Fruit fly (Drosophila melanogaster) whole organism, embryonic: ENCODE data around the gene PPP4R2r.

Experiments used
- CG10565 ChIP-seq: fragments of 200-800 bp; sonication (Bioruptor generic); optimal IDR thresholded peaks from 3 replicates; lab custom pipeline; 2016; ENCODE audit warnings: missing biosample characterization, mild to moderate bottlenecking, missing genetic modification characterization
- CG10979 ChIP-seq: fragments of 200-800 bp; sonication (Bioruptor generic); optimal IDR thresholded peaks from 2 replicates; lab custom pipeline; 2018; ENCODE audit warnings: missing biosample characterization, mild to moderate bottlenecking, missing genetic modification characterization, moderate library complexity
- CG12104 ChIP-seq: fragments of 200-800 bp; sonication (Bioruptor generic); optimal IDR thresholded peaks from 3 replicates; lab custom pipeline; 2016; ENCODE audit warnings: missing biosample characterization, missing genetic modification characterization
- CG12155 ChIP-seq: fragments of 200-800 bp; sonication (Bioruptor generic); optimal IDR thresholded peaks from 3 replicates; lab custom pipeline; 2016; ENCODE audit warnings: missing biosample characterization, missing genetic modification characterization
- CG12942 ChIP-seq: fragments of 200-800 bp; sonication (Bioruptor generic); optimal IDR thresholded peaks from 3 replicates; lab custom pipeline; 2016; ENCODE audit warnings: missing biosample characterization, missing genetic modification characterization
- CG13123 ChIP-seq: fragments of 200-800 bp; sonication (Bioruptor generic); optimal IDR thresholded peaks from 2 replicates; lab custom pipeline; 2016; ENCODE audit warnings: missing biosample characterization, missing genetic modification characterization
- CG15479 ChIP-seq: fragments of 200-800 bp; sonication (Bioruptor generic); optimal IDR thresholded peaks from 3 replicates; lab custom pipeline; 2019; ENCODE audit warnings: missing biosample characterization, mild to moderate bottlenecking, missing genetic modification characterization, moderate library complexity
- CG17328 ChIP-seq: fragments of 200-800 bp; sonication (Bioruptor generic); IDR thresholded peaks from 2 replicates; pipeline ENCODE4 v1.3.6; 2022; ENCODE audit warnings: missing biosample characterization, missing genetic modification characterization
- CG17361 ChIP-seq: fragments of 200-800 bp; sonication (Bioruptor generic); IDR thresholded peaks from 3 replicates; pipeline ENCODE4 v1.3.6; 2022; ENCODE audit warnings: missing biosample characterization, missing genetic modification characterization
- CG18262 ChIP-seq: fragments of 200-800 bp; optimal IDR thresholded peaks from 3 replicates; lab custom pipeline; 2019; ENCODE audit warnings: missing biosample characterization, mild to moderate bottlenecking, missing genetic modification characterization, moderate library complexity
- CG2678 ChIP-seq: fragments of 200-800 bp; sonication (Bioruptor generic); optimal IDR thresholded peaks from 3 replicates; lab custom pipeline; 2019; ENCODE audit warnings: missing biosample characterization, mild to moderate bottlenecking, missing genetic modification characterization, moderate library complexity
- CG2712 ChIP-seq: fragments of 200-800 bp; optimal IDR thresholded peaks from 3 replicates; lab custom pipeline; 2019; ENCODE audit warnings: missing biosample characterization, mild to moderate bottlenecking, missing genetic modification characterization, moderate library complexity
- CG34224 ChIP-seq: fragments of 200-800 bp; sonication (Bioruptor generic); IDR thresholded peaks from 3 replicates; pipeline ENCODE4 v1.3.6; 2022; ENCODE audit warnings: missing biosample characterization, missing genetic modification characterization; ENCODE audit not compliant: partially characterized antibody
- CG4404 ChIP-seq: fragments of 200-800 bp; sonication (Bioruptor generic); IDR thresholded peaks from 2 replicates; pipeline ENCODE4 v1.3.6; 2022; ENCODE audit warnings: missing biosample characterization, missing genetic modification characterization
- CG6683 ChIP-seq: fragments of 200-800 bp; sonication (Bioruptor generic); optimal IDR thresholded peaks from 2 replicates; lab custom pipeline; 2017; ENCODE audit warnings: missing biosample characterization, mild to moderate bottlenecking, missing genetic modification characterization, missing genetic modification reagents
- Camta ChIP-seq: fragments of 200-800 bp; sonication (Bioruptor generic); optimal IDR thresholded peaks from 2 replicates; lab custom pipeline; 2016; ENCODE audit warnings: missing biosample characterization, missing genetic modification characterization
- Elba2 ChIP-seq: fragments of 200-800 bp; sonication (Bioruptor generic); optimal IDR thresholded peaks from 3 replicates; lab custom pipeline; 2016; ENCODE audit warnings: missing biosample characterization, missing genetic modification characterization
- GATAe ChIP-seq: fragments of 200-800 bp; sonication (Bioruptor generic); conservative IDR thresholded peaks from 2 replicates; pipeline ENCODE4 v1.3.6; 2022; ENCODE audit warnings: missing biosample characterization, missing genetic modification characterization
- Hr39 ChIP-seq: fragments of >200 bp; optimal IDR thresholded peaks from 2 replicates; lab custom pipeline; 2017
- Hsf ChIP-seq: fragments of 200-800 bp; sonication (Bioruptor generic); optimal IDR thresholded peaks from 3 replicates; lab custom pipeline; 2016; ENCODE audit warnings: missing biosample characterization, missing genetic modification characterization
- MBD-R2 ChIP-seq: fragments of 200-800 bp; sonication (Bioruptor generic); IDR thresholded peaks from 2 replicates; pipeline ENCODE4 v1.3.6; 2022; ENCODE audit warnings: missing biosample characterization, missing genetic modification characterization
- Meics ChIP-seq: fragments of 200-800 bp; sonication (Bioruptor generic); optimal IDR thresholded peaks from 2 replicates; lab custom pipeline; 2017; ENCODE audit warnings: missing biosample characterization, mild to moderate bottlenecking, missing genetic modification characterization
- Neu2 ChIP-seq: fragments of 200-800 bp; sonication (Bioruptor generic); optimal IDR thresholded peaks from 3 replicates; lab custom pipeline; 2016; ENCODE audit warnings: missing biosample characterization, missing genetic modification characterization, borderline replicate concordance
- Ravus ChIP-seq: fragments of 200-800 bp; sonication (Bioruptor generic); IDR thresholded peaks from 2 replicates; pipeline ENCODE4 v1.3.6; 2022; ENCODE audit warnings: missing biosample characterization, missing genetic modification characterization
- Scr ChIP-seq: fragments of 200-800 bp; sonication (Bioruptor generic); IDR thresholded peaks from 2 replicates; pipeline ENCODE4 v1.3.6; 2022; ENCODE audit warnings: missing biosample characterization, missing genetic modification characterization; ENCODE audit not compliant: partially characterized antibody
- ase ChIP-seq: fragments of 200-800 bp; sonication (Bioruptor generic); IDR thresholded peaks from 3 replicates; pipeline ENCODE4 v1.3.6; 2022; ENCODE audit warnings: missing biosample characterization, missing genetic modification characterization
- bsh ChIP-seq, 2 experiments: fragments of 200-800 bp; sonication (Bioruptor generic); optimal IDR thresholded peaks; 2 replicates each; lab custom pipeline; 2017 to 2018; ENCODE audit warnings: mild to moderate bottlenecking in 2 of 2, missing biosample characterization in 2 of 2, missing genetic modification characterization in 2 of 2, moderate library complexity in 1 of 2
- cad ChIP-seq: fragments of >200 bp; optimal IDR thresholded peaks from 2 replicates; lab custom pipeline; 2017; ENCODE audit warnings: missing biosample characterization, missing genetic modification characterization
- chinmo ChIP-seq: fragments of 200-800 bp; sonication (Bioruptor generic); IDR thresholded peaks from 4 replicates; pipeline ENCODE4 v1.3.6; 2022; ENCODE audit warnings: missing biosample characterization, missing genetic modification characterization; ENCODE audit not compliant: partially characterized antibody
- da ChIP-seq: fragments of 200-800 bp; sonication (Bioruptor generic); optimal IDR thresholded peaks from 2 replicates; lab custom pipeline; 2016; ENCODE audit warnings: missing biosample characterization, missing genetic modification characterization
- en ChIP-seq: fragments of 200-800 bp; sonication (Bioruptor generic); optimal IDR thresholded peaks from 2 replicates; lab custom pipeline; 2016; ENCODE audit warnings: missing biosample characterization, missing genetic modification characterization
- gcm2 ChIP-seq: fragments of 200-800 bp; sonication (Bioruptor generic); optimal IDR thresholded peaks from 2 replicates; lab custom pipeline; 2016; ENCODE audit warnings: missing biosample characterization, missing genetic modification characterization
- gfzf ChIP-seq: fragments of 200-800 bp; sonication (Bioruptor generic); optimal IDR thresholded peaks from 2 replicates; lab custom pipeline; 2016; ENCODE audit warnings: missing biosample characterization, mild to moderate bottlenecking, missing genetic modification characterization, moderate library complexity
- grn ChIP-seq: fragments of 200-800 bp; sonication (Bioruptor generic); optimal IDR thresholded peaks from 3 replicates; lab custom pipeline; 2017; ENCODE audit warnings: missing biosample characterization, missing genetic modification characterization
- gsb-n ChIP-seq: fragments of 200-800 bp; sonication (Bioruptor generic); optimal IDR thresholded peaks from 3 replicates; lab custom pipeline; 2018; ENCODE audit warnings: missing biosample characterization, mild to moderate bottlenecking, missing genetic modification characterization
- hkb ChIP-seq, 2 experiments: fragments of 200-800 bp in 1 of 2; fragments of >200 bp in 1 of 2; sonication (Bioruptor generic) in 1 of 2; IDR thresholded peaks in 1 of 2; optimal IDR thresholded peaks in 1 of 2; 2 replicates each; pipeline versions ENCODE4 v1.3.6 to Lab custom; 2017 to 2022; ENCODE audit warnings: missing biosample characterization in 1 of 2, missing genetic modification characterization in 1 of 2
- kah ChIP-seq: fragments of 200-800 bp; sonication (Bioruptor generic); optimal IDR thresholded peaks from 2 replicates; lab custom pipeline; 2018; ENCODE audit warnings: missing biosample characterization, mild to moderate bottlenecking, missing genetic modification characterization
- lmd ChIP-seq: fragments of 200-800 bp; sonication (Bioruptor generic); IDR thresholded peaks from 2 replicates; pipeline ENCODE4 v1.3.6; 2022; ENCODE audit warnings: missing biosample characterization, missing genetic modification characterization
- lola ChIP-seq, 3 experiments: fragments of >200 bp in 2 of 3; fragments of 200-800 bp in 1 of 3; sonication (Bioruptor generic) in 1 of 3; optimal IDR thresholded peaks; 2 replicates each; lab custom pipeline; 2017 to 2019; ENCODE audit warnings: missing biosample characterization in 3 of 3, missing genetic modification characterization in 3 of 3, mild to moderate bottlenecking in 1 of 3, moderate library complexity in 1 of 3
- ranshi ChIP-seq: fragments of 200-800 bp; sonication (Bioruptor generic); IDR thresholded peaks from 2 replicates; pipeline ENCODE4 v1.3.6; 2022; ENCODE audit warnings: missing biosample characterization, missing genetic modification characterization
- row ChIP-seq: fragments of 200-800 bp; sonication (Bioruptor generic); IDR thresholded peaks from 3 replicates; pipeline ENCODE4 v1.3.6; 2022; ENCODE audit warnings: missing biosample characterization, missing genetic modification characterization
- sd ChIP-seq: fragments of 200-800 bp; sonication (Bioruptor generic); optimal IDR thresholded peaks from 3 replicates; lab custom pipeline; 2018; ENCODE audit warnings: missing biosample characterization, mild to moderate bottlenecking, missing genetic modification characterization, moderate library complexity
- sima ChIP-seq: fragments of 200-800 bp; sonication (Bioruptor generic); optimal IDR thresholded peaks from 2 replicates; lab custom pipeline; 2016; ENCODE audit warnings: missing biosample characterization, missing genetic modification characterization
- sqz ChIP-seq: fragments of 200-800 bp; sonication (Bioruptor generic); optimal IDR thresholded peaks from 3 replicates; lab custom pipeline; 2018; ENCODE audit warnings: missing biosample characterization, mild to moderate bottlenecking, missing genetic modification characterization
- ssp ChIP-seq: fragments of 200-800 bp; sonication (Bioruptor generic); IDR thresholded peaks from 2 replicates; pipeline ENCODE4 v1.3.6; 2022; ENCODE audit warnings: missing biosample characterization, missing genetic modification characterization
- stwl ChIP-seq: fragments of 200-800 bp; sonication (Bioruptor generic); optimal IDR thresholded peaks from 3 replicates; lab custom pipeline; 2018; ENCODE audit warnings: missing biosample characterization, mild to moderate bottlenecking, missing genetic modification characterization, moderate library complexity
- sug ChIP-seq: fragments of 200-800 bp; optimal IDR thresholded peaks from 2 replicates; lab custom pipeline; 2019; ENCODE audit warnings: missing biosample characterization, mild to moderate bottlenecking, missing genetic modification characterization, moderate library complexity
- tin ChIP-seq: fragments of 200-800 bp; sonication (Bioruptor generic); optimal IDR thresholded peaks from 3 replicates; lab custom pipeline; 2016; ENCODE audit warnings: missing biosample characterization, missing genetic modification characterization
- unc-4 ChIP-seq: fragments of 200-800 bp; sonication (Bioruptor generic); IDR thresholded peaks from 2 replicates; pipeline ENCODE4 v1.3.6; 2022; ENCODE audit warnings: missing biosample characterization, missing genetic modification characterization; ENCODE audit not compliant: partially characterized antibody
- usp ChIP-seq: fragments of >200 bp; optimal IDR thresholded peaks from 2 replicates; lab custom pipeline; 2017; ENCODE audit warnings: missing biosample characterization, missing genetic modification characterization
- zfh2 ChIP-seq: fragments of 200-800 bp; sonication (Bioruptor generic); optimal IDR thresholded peaks from 2 replicates; lab custom pipeline; 2016; ENCODE audit warnings: missing biosample characterization, missing genetic modification characterization

PPP4R2r gene

DNA sequence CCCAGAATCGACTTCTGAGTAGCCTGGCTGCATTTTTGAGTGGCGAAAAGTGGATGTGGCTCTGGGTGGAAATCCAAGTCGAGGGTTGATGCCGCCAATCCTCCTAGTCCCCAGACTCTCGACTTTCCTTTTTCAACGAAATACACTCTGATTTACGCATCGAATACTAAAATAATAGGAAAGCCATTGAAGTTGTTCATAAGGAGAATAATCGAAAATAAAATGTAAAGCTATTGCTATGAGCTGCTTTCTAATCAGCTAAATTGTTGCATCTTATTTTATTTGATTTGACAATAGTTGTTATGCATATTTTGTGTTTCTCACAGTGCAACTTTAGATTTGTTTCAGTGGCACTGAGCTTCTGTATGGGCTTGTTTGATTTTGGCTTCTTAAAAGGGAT, 35.0 kb downstream of the PPP4R2r start (continued):
- TF ChIP-seq zfh2 (GFP tag; lab: Kevin White, UChicago) (no peak), Camta (GFP tag; lab: Kevin White, UChicago) (no peak), sug (tag; lab: Kevin White, UChicago) (no peak), Ravus (GFP tag; lab: Robert Waterston, UW) (no peak), gsb-n (no peak), tin (no peak), CG10565 (GFP tag; lab: Kevin White, UChicago) (no peak), Meics (no peak), CG2678 (tag; lab: Kevin White, UChicago) (peak; percentile 37), cad (no peak), gcm2 (no peak), CG6683 (GFP tag; lab: Kevin White, UChicago) (no peak), Scr (no peak), GATAe (no peak), CG10979 (peak; percentile 18), CG12104 (GFP tag; lab: Kevin White, UChicago) (no peak), CG13123 (GFP tag; lab: Kevin White, UChicago) (no peak), CG17361 (GFP tag; lab: Robert Waterston, UW) (0 out of 3 replicates have a peak, but pooled peaks have one; percentile 19), kah (GFP tag; lab: Kevin White, UChicago) (no peak), chinmo (GFP tag; lab: Robert Waterston, UW) (no peak), da (GFP tag; lab: Kevin White, UChicago) (no peak), unc-4 (GFP tag; lab: Robert Waterston, UW) (no peak), usp (GFP tag; lab: Kevin White, UChicago) (no peak), row (GFP tag; lab: Robert Waterston, UW) (peak; percentile 42; the same call in 2 of the 3 replicates), gfzf (GFP tag; lab: Kevin White, UChicago) (no peak), sd (no peak), ssp (no peak), Neu2 (GFP tag; lab: Kevin White, UChicago) (no peak), CG2712 (peak; percentile 46), stwl (no peak), CG12155 (GFP tag; lab: Kevin White, UChicago) (no peak), grn (GFP tag; lab: Kevin White, UChicago) (no peak), Elba2 (GFP tag; lab: Kevin White, UChicago) (no peak), lmd (no peak), Hsf (GFP tag; lab: Kevin White, UChicago) (no peak), ase (GFP tag; lab: Robert Waterston, UW) (no peak), MBD-R2 (GFP tag; lab: Robert Waterston, UW) (no peak), CG34224 (GFP tag; lab: Robert Waterston, UW) (no peak), Hr39 (lab: Kevin White, UChicago) (no peak), CG15479 (GFP tag; lab: Kevin White, UChicago) (no peak), CG4404 (GFP tag; lab: Robert Waterston, UW) (no peak), lola (GFP tag; optimal IDR thresholded peaks at IDR 0.05; lab: Kevin White, UChicago) (no peak), bsh (GFP tag; optimal IDR thresholded peaks at IDR 0.05; lab: Kevin White, UChicago) (peak in 1 of 2 experiments; percentile 45), hkb (optimal IDR thresholded peaks at IDR 0.05; lab: Kevin White, UChicago) (no peak), hkb (GFP tag; IDR thresholded peaks at IDR 0.05; lab: Robert Waterston, UW) (0 out of 2 replicates have a peak, but pooled peaks have one; percentile 22), ranshi (GFP tag; lab: Robert Waterston, UW) (no peak), CG17328 (peak; percentile 13; the same call in 1 of the 2 replicates), CG18262 (peak; percentile 30), sima (no peak), en (GFP tag; lab: Kevin White, UChicago) (no peak), sqz (GFP tag; lab: Kevin White, UChicago) (no peak), CG12942 (no peak)
